Fruit fly (Drosophila melanogaster): ENCODE data around the gene hemo.

hemo gene

dm6 chr3R:18565073-18565472 lies at the start of gene hemo, which contains the start of gene CG43210:
Gene hemo (minus strand): TSS chr3R:18565173.
Gene CG43210 (minus strand): TSS chr3R:18565173.
- TF ChIP-seq Hr96 (GFP tag; optimal IDR thresholded peaks at IDR 0.05) = no peak
- TF ChIP-seq tj (GFP tag; optimal IDR thresholded peaks at IDR 0.05) = no peak
- no peak for TF ChIP-seq CG5204 (GFP tag; optimal IDR thresholded peaks at IDR 0.05)
- no peak for TF ChIP-seq CG33017 (tag; optimal IDR thresholded peaks at IDR 0.05)
- TF ChIP-seq CG7101 (tag; optimal IDR thresholded peaks at IDR 0.05) = no peak
- TF ChIP-seq Crg-1 (GFP tag; optimal IDR thresholded peaks at IDR 0.05) = no peak
- TF ChIP-seq CG14711 (tag; optimal IDR thresholded peaks at IDR 0.05) = no peak
- TF ChIP-seq pad (GFP tag; optimal IDR thresholded peaks at IDR 0.05) = no peak
- TF ChIP-seq CG1620 (GFP tag; optimal IDR thresholded peaks at IDR 0.05) = no peak
- TF ChIP-seq bab1 (GFP tag; optimal IDR thresholded peaks at IDR 0.05) = no peak
- TF ChIP-seq Mnt (GFP tag; optimal IDR thresholded peaks at IDR 0.05) = no peak
- TF ChIP-seq CG11617 (GFP tag; optimal IDR thresholded peaks at IDR 0.05) = no peak
- no peak for TF ChIP-seq ovo (GFP tag; optimal IDR thresholded peaks at IDR 0.05)

dm6 chr3R:18598391-18598790 lies 33.4 kb upstream of the hemo start, which contains the start of gene Tssk:
Gene Tssk (plus strand): TSS chr3R:18598691.
- TF ChIP-seq bab1 (GFP tag; optimal IDR thresholded peaks at IDR 0.05) (no peak), Crg-1 (GFP tag; optimal IDR thresholded peaks at IDR 0.05) (no peak), tj (GFP tag; optimal IDR thresholded peaks at IDR 0.05) (no peak), cnc (optimal IDR thresholded peaks at IDR 0.05) (no peak)

DNA sequence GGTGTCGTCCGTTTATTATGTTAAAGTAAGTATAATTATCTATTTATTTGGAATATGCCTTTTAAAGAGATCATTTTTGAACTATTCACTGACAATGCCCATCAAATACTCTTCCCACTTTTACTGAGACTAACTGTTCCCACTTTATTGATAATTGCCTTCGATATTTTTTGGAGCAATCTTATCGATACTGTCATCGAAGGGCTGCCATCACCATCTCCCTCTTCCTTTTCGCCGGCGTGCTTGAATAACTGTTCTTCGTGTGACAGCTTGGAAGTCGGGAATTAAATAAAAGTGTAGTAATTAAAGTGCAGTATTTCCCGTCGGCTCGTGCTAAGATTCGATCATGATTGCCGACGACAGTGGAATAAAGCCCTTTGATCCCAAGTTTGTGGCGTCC lies 25.8 kb upstream of the hemo start, which contains the start of gene qin:
TSS of gene qin (plus strand) at position 274 of the 400 bp plus-strand sequence.
- TF ChIP-seq CG12768 (GFP tag; optimal IDR thresholded peaks at IDR 0.05) (no peak), cic (GFP tag; optimal IDR thresholded peaks at IDR 0.05) (no peak), pad (GFP tag; optimal IDR thresholded peaks at IDR 0.05) (peak; percentile 3), CG1620 (GFP tag; optimal IDR thresholded peaks at IDR 0.05) (no peak), CG14711 (tag; optimal IDR thresholded peaks at IDR 0.05) (no peak), ovo (GFP tag; optimal IDR thresholded peaks at IDR 0.05) (peak; percentile 18), CG7045 (GFP tag; optimal IDR thresholded peaks at IDR 0.05) (no peak)

DNA sequence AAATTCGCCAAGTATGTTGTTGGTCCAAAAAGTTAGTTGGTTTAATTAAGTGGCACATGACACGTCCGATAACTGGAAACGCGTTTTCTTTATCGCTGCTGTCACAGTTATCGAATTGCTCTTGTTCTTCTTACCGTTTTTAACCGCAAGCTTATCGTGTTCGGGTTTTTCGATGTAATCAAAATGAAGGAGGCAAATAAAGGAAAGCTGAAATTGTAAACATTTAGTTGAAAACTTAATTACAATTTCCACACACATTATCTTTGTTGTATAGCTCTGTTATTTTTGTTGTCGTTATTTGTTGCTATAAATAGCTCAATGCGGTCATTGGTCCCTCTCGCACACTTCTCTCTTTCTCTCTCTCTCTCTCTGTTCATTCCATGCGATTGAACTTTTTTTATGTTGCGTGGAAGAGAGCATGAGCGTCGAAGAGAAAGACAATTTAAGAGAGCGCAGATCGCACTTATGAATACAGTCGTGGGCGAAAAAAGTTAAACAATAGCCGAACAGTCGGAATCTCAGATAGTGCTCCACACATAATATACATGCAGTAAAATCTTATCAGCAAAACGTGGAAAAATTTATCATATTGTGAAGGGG lies 20.4 kb upstream of the hemo start:
- peak; percentile 28 for TF ChIP-seq bab1 (GFP tag; optimal IDR thresholded peaks at IDR 0.05)
- TF ChIP-seq kay (GFP tag; ENCODE audit: borderline replicate concordance) = peak; percentile 79
- TF ChIP-seq toe (GFP tag; optimal IDR thresholded peaks at IDR 0.05) = no peak
- no peak for TF ChIP-seq CG5204 (GFP tag; optimal IDR thresholded peaks at IDR 0.05)
- peak; percentile 25 for TF ChIP-seq CG11617 (GFP tag; optimal IDR thresholded peaks at IDR 0.05)
- TF ChIP-seq Mnt (GFP tag; optimal IDR thresholded peaks at IDR 0.05) = peak; percentile 47
- peak; percentile 31 for TF ChIP-seq CG7101 (tag; optimal IDR thresholded peaks at IDR 0.05)
- TF ChIP-seq tj (GFP tag; optimal IDR thresholded peaks at IDR 0.05) = no peak
- no peak for TF ChIP-seq Hr96 (GFP tag; optimal IDR thresholded peaks at IDR 0.05)
- TF ChIP-seq CG33017 (tag; optimal IDR thresholded peaks at IDR 0.05) = peak; percentile 35
- TF ChIP-seq CG7045 (GFP tag; optimal IDR thresholded peaks at IDR 0.05) = peak; percentile 2

- TF ChIP-seq Mnt (GFP tag; optimal IDR thresholded peaks at IDR 0.05) = no peak
- no peak for TF ChIP-seq CG33017 (tag; optimal IDR thresholded peaks at IDR 0.05)
- no peak for TF ChIP-seq CG14711 (tag; optimal IDR thresholded peaks at IDR 0.05)
- no peak for TF ChIP-seq tj (GFP tag; optimal IDR thresholded peaks at IDR 0.05)
- TF ChIP-seq cic (GFP tag; optimal IDR thresholded peaks at IDR 0.05) = no peak
- no peak for TF ChIP-seq kay (GFP tag; ENCODE audit: borderline replicate concordance)
- no peak for TF ChIP-seq Clk (GFP tag; optimal IDR thresholded peaks at IDR 0.05)
- TF ChIP-seq cnc (optimal IDR thresholded peaks at IDR 0.05) = no peak
- TF ChIP-seq toe (GFP tag; optimal IDR thresholded peaks at IDR 0.05) = no peak
- no peak for TF ChIP-seq CG1620 (GFP tag; optimal IDR thresholded peaks at IDR 0.05)
- no peak for TF ChIP-seq Hr96 (GFP tag; optimal IDR thresholded peaks at IDR 0.05)
- no peak for TF ChIP-seq bab1 (GFP tag; optimal IDR thresholded peaks at IDR 0.05)
- no peak for TF ChIP-seq ovo (GFP tag; optimal IDR thresholded peaks at IDR 0.05)
- TF ChIP-seq Crg-1 (GFP tag; optimal IDR thresholded peaks at IDR 0.05) = no peak
- no peak for TF ChIP-seq CG12768 (GFP tag; optimal IDR thresholded peaks at IDR 0.05)
- TF ChIP-seq pad (GFP tag; optimal IDR thresholded peaks at IDR 0.05) = no peak
- TF ChIP-seq CG7101 (tag; optimal IDR thresholded peaks at IDR 0.05) = no peak
- no peak for TF ChIP-seq CG11617 (GFP tag; optimal IDR thresholded peaks at IDR 0.05)
- no peak for TF ChIP-seq CG7045 (GFP tag; optimal IDR thresholded peaks at IDR 0.05)
- TF ChIP-seq CG5204 (GFP tag; optimal IDR thresholded peaks at IDR 0.05) = no peak
These were observed 19.6 kb upstream of the hemo start for dm6 chr3R:18584546-18584935.

dm6 chr3R:18583881-18584545 lies 19.0 kb upstream of the hemo start:
- peak; percentile 92 for TF ChIP-seq kay (GFP tag; ENCODE audit: borderline replicate concordance)
- TF ChIP-seq pad (GFP tag; optimal IDR thresholded peaks at IDR 0.05) = peak; percentile 83
- peak; percentile 93 for TF ChIP-seq CG11617 (GFP tag; optimal IDR thresholded peaks at IDR 0.05)
- TF ChIP-seq toe (GFP tag; optimal IDR thresholded peaks at IDR 0.05) = peak; percentile 83
- peak; percentile 82 for TF ChIP-seq CG1620 (GFP tag; optimal IDR thresholded peaks at IDR 0.05)
- TF ChIP-seq CG5204 (GFP tag; optimal IDR thresholded peaks at IDR 0.05) = peak; percentile 89
- peak; percentile 88 for TF ChIP-seq bab1 (GFP tag; optimal IDR thresholded peaks at IDR 0.05)
- TF ChIP-seq Crg-1 (GFP tag; optimal IDR thresholded peaks at IDR 0.05) = peak; percentile 94
- peak; percentile 82 for TF ChIP-seq CG14711 (tag; optimal IDR thresholded peaks at IDR 0.05)
- peak; percentile 95 for TF ChIP-seq ovo (GFP tag; optimal IDR thresholded peaks at IDR 0.05)
- TF ChIP-seq tj (GFP tag; optimal IDR thresholded peaks at IDR 0.05) = peak; percentile 64
- peak; percentile 48 for TF ChIP-seq Hr96 (GFP tag; optimal IDR thresholded peaks at IDR 0.05)
- peak; percentile 84 for TF ChIP-seq cic (GFP tag; optimal IDR thresholded peaks at IDR 0.05)
- TF ChIP-seq CG33017 (tag; optimal IDR thresholded peaks at IDR 0.05) = peak; percentile 91
- peak; percentile 89 for TF ChIP-seq CG7101 (tag; optimal IDR thresholded peaks at IDR 0.05)
- TF ChIP-seq CG12768 (GFP tag; optimal IDR thresholded peaks at IDR 0.05) = peak; percentile 94
- peak; percentile 87 for TF ChIP-seq CG7045 (GFP tag; optimal IDR thresholded peaks at IDR 0.05)
- TF ChIP-seq Mnt (GFP tag; optimal IDR thresholded peaks at IDR 0.05) = peak; percentile 87
- no peak for TF ChIP-seq cnc (optimal IDR thresholded peaks at IDR 0.05)
- TF ChIP-seq Clk (GFP tag; optimal IDR thresholded peaks at IDR 0.05) = peak; percentile 82

Measured in whole organism, adult.